Fruit fly (Drosophila melanogaster) whole organism, embryonic: Measurements from ENCODE around the gene Rab9Db.

Source experiments
- Ada2b ChIP-seq: fragments of 200-800 bp; sonication (Bioruptor generic); IDR thresholded peaks from 2 replicates; pipeline ENCODE4 v1.3.6; 2022; ENCODE audit warnings: missing biosample characterization, missing genetic modification characterization
- Atf3 ChIP-seq: fragments of 200-800 bp; sonication (Bioruptor generic); optimal IDR thresholded peaks from 3 replicates; lab custom pipeline; 2016; ENCODE audit warnings: missing biosample characterization, missing genetic modification characterization
- CG11723 ChIP-seq: fragments of 200-800 bp; sonication (Bioruptor generic); optimal IDR thresholded peaks from 2 replicates; lab custom pipeline; 2017; ENCODE audit warnings: missing biosample characterization, mild to moderate bottlenecking, missing genetic modification characterization
- CG12071 ChIP-seq: fragments of 200-800 bp; sonication (Bioruptor generic); optimal IDR thresholded peaks from 3 replicates; lab custom pipeline; 2018; ENCODE audit warnings: missing biosample characterization, mild to moderate bottlenecking, missing genetic modification characterization
- CG12219 ChIP-seq: fragments of 200-800 bp; sonication (Bioruptor generic); optimal IDR thresholded peaks from 3 replicates; lab custom pipeline; 2018; ENCODE audit warnings: missing biosample characterization, mild to moderate bottlenecking, missing genetic modification characterization
- CG1233 ChIP-seq: fragments of 200-800 bp; sonication (Bioruptor generic); optimal IDR thresholded peaks from 4 replicates; lab custom pipeline; 2018; ENCODE audit warnings: missing biosample characterization, mild to moderate bottlenecking, missing genetic modification characterization
- CG12769 ChIP-seq: fragments of 200-800 bp; sonication (Bioruptor generic); optimal IDR thresholded peaks from 2 replicates; lab custom pipeline; 2019; ENCODE audit warnings: missing biosample characterization, mild to moderate bottlenecking, missing genetic modification characterization, moderate library complexity
- CG12942 ChIP-seq: fragments of 200-800 bp; sonication (Bioruptor generic); optimal IDR thresholded peaks from 3 replicates; lab custom pipeline; 2016; ENCODE audit warnings: missing biosample characterization, missing genetic modification characterization
- CG13287 ChIP-seq: fragments of 200-800 bp; sonication (Bioruptor generic); IDR thresholded peaks from 2 replicates; pipeline ENCODE4 v1.3.6; 2022; ENCODE audit warnings: missing biosample characterization, missing genetic modification characterization; ENCODE audit not compliant: partially characterized antibody
- CG14965 ChIP-seq: fragments of 200-800 bp; sonication (Bioruptor generic); optimal IDR thresholded peaks from 2 replicates; lab custom pipeline; 2016; ENCODE audit warnings: missing biosample characterization, missing genetic modification characterization, borderline replicate concordance
- CG15601 ChIP-seq: fragments of 200-800 bp; sonication (Bioruptor generic); optimal IDR thresholded peaks from 3 replicates; lab custom pipeline; 2019; ENCODE audit warnings: missing biosample characterization, mild to moderate bottlenecking, missing genetic modification characterization, moderate library complexity
- CG3407 ChIP-seq: fragments of 200-800 bp; sonication (Bioruptor generic); optimal IDR thresholded peaks from 2 replicates; lab custom pipeline; 2018; ENCODE audit warnings: missing biosample characterization, mild to moderate bottlenecking, missing genetic modification characterization
- CG42726 ChIP-seq: fragments of 200-800 bp; sonication (Bioruptor generic); IDR thresholded peaks from 2 replicates; pipeline ENCODE4 v1.3.6; 2022; ENCODE audit warnings: missing biosample characterization, missing genetic modification characterization; ENCODE audit not compliant: partially characterized antibody
- CG4282 ChIP-seq: fragments of 200-800 bp; sonication (Bioruptor generic); optimal IDR thresholded peaks from 2 replicates; lab custom pipeline; 2016; ENCODE audit warnings: missing biosample characterization, missing genetic modification characterization
- CG4424 ChIP-seq: fragments of 200-800 bp; sonication (Bioruptor generic); optimal IDR thresholded peaks from 3 replicates; lab custom pipeline; 2016; ENCODE audit warnings: missing biosample characterization, missing genetic modification characterization
- CG6175 ChIP-seq: fragments of 200-800 bp; sonication (Bioruptor generic); IDR thresholded peaks from 3 replicates; pipeline ENCODE4 v1.3.6; 2022; ENCODE audit warnings: missing biosample characterization, missing genetic modification characterization
- CG7357 ChIP-seq: fragments of 200-800 bp; sonication (Bioruptor generic); IDR thresholded peaks from 3 replicates; pipeline ENCODE4 v1.3.6; 2022; ENCODE audit warnings: missing biosample characterization, missing genetic modification characterization
- CG9932 ChIP-seq: fragments of 200-800 bp; sonication (Bioruptor generic); IDR thresholded peaks from 2 replicates; pipeline ENCODE4 v1.3.6; 2022; ENCODE audit warnings: missing biosample characterization, missing genetic modification characterization
- CoRest ChIP-seq: fragments of 200-800 bp; sonication (Bioruptor generic); optimal IDR thresholded peaks from 3 replicates; lab custom pipeline; 2018; ENCODE audit warnings: missing biosample characterization, mild to moderate bottlenecking, missing genetic modification characterization, moderate library complexity
- Dad ChIP-seq: fragments of 200-800 bp; sonication (Bioruptor generic); optimal IDR thresholded peaks from 3 replicates; lab custom pipeline; 2016; ENCODE audit warnings: missing biosample characterization, missing genetic modification characterization
- Gsc ChIP-seq: fragments of 200-800 bp; sonication (Bioruptor generic); IDR thresholded peaks from 2 replicates; pipeline ENCODE4 v1.3.6; 2022; ENCODE audit warnings: missing biosample characterization, missing genetic modification characterization
- Hr78 ChIP-seq, 2 experiments: fragments of 200-800 bp in 1 of 2; fragments of >200 bp in 1 of 2; sonication (Bioruptor generic) in 1 of 2; optimal IDR thresholded peaks; 2 replicates each; lab custom pipeline; 2017 to 2019; ENCODE audit warnings: missing biosample characterization in 2 of 2, missing genetic modification characterization in 2 of 2, mild to moderate bottlenecking in 1 of 2, moderate library complexity in 1 of 2
- MBD-R2 ChIP-seq: fragments of 200-800 bp; sonication (Bioruptor generic); IDR thresholded peaks from 2 replicates; pipeline ENCODE4 v1.3.6; 2022; ENCODE audit warnings: missing biosample characterization, missing genetic modification characterization
- NC2α ChIP-seq: fragments of 200-800 bp; sonication (Bioruptor generic); optimal IDR thresholded peaks from 2 replicates; lab custom pipeline; 2016; ENCODE audit warnings: missing biosample characterization, missing genetic modification characterization
- NfI ChIP-seq: fragments of 200-800 bp; sonication (Bioruptor generic); optimal IDR thresholded peaks from 3 replicates; lab custom pipeline; 2018; ENCODE audit warnings: missing biosample characterization, mild to moderate bottlenecking, missing genetic modification characterization, moderate library complexity
- Ravus ChIP-seq: fragments of 200-800 bp; sonication (Bioruptor generic); IDR thresholded peaks from 2 replicates; pipeline ENCODE4 v1.3.6; 2022; ENCODE audit warnings: missing biosample characterization, missing genetic modification characterization
- Sry-δ ChIP-seq: fragments of 200-800 bp; sonication (Bioruptor generic); optimal IDR thresholded peaks from 2 replicates; lab custom pipeline; 2016; ENCODE audit warnings: missing biosample characterization, missing genetic modification characterization
- amos ChIP-seq: fragments of 200-800 bp; sonication (Bioruptor generic); IDR thresholded peaks from 2 replicates; pipeline ENCODE4 v1.3.6; 2022; ENCODE audit warnings: missing biosample characterization, missing genetic modification characterization; ENCODE audit not compliant: partially characterized antibody
- bcd ChIP-seq: fragments of 200-800 bp; sonication (Bioruptor generic); optimal IDR thresholded peaks from 2 replicates; lab custom pipeline; 2017; ENCODE audit warnings: missing biosample characterization, mild to moderate bottlenecking, missing genetic modification characterization
- chif ChIP-seq, 2 experiments: fragments of 200-800 bp; sonication (Bioruptor generic); optimal IDR thresholded peaks; 3 replicates each; lab custom pipeline; 2016; ENCODE audit warnings: missing biosample characterization in 2 of 2, missing genetic modification characterization in 2 of 2
- chn ChIP-seq: fragments of 200-800 bp; sonication (Bioruptor generic); optimal IDR thresholded peaks from 2 replicates; lab custom pipeline; 2016; ENCODE audit warnings: missing biosample characterization, missing genetic modification characterization
- dati ChIP-seq: fragments of 200-800 bp; sonication (Bioruptor generic); IDR thresholded peaks from 2 replicates; pipeline ENCODE4 v1.3.6; 2022; ENCODE audit warnings: missing biosample characterization, missing genetic modification characterization
- dimm ChIP-seq: fragments of 200-800 bp; sonication (Bioruptor generic); IDR thresholded peaks from 2 replicates; pipeline ENCODE4 v1.3.6; 2022; ENCODE audit warnings: missing biosample characterization, missing genetic modification characterization
- disco-r ChIP-seq: fragments of 200-800 bp; sonication (Bioruptor generic); optimal IDR thresholded peaks from 2 replicates; lab custom pipeline; 2016; ENCODE audit warnings: missing biosample characterization, missing genetic modification characterization
- dmrt11E ChIP-seq: fragments of 200-800 bp; sonication (Bioruptor generic); optimal IDR thresholded peaks from 3 replicates; lab custom pipeline; 2018; ENCODE audit warnings: missing biosample characterization, mild to moderate bottlenecking, missing genetic modification characterization, moderate library complexity
- dpn ChIP-seq, 2 experiments: fragments of 200-800 bp; sonication (Bioruptor generic); optimal IDR thresholded peaks; 3 replicates each; lab custom pipeline; 2016; ENCODE audit warnings: missing biosample characterization in 2 of 2, missing genetic modification characterization in 2 of 2
- ewg ChIP-seq: fragments of 200-800 bp; sonication (Bioruptor generic); optimal IDR thresholded peaks from 3 replicates; lab custom pipeline; 2017; ENCODE audit warnings: mild to moderate bottlenecking, missing biosample characterization, missing genetic modification reagents, missing genetic modification characterization
- fd96Cb ChIP-seq: fragments of 200-800 bp; sonication (Bioruptor generic); optimal IDR thresholded peaks from 2 replicates; lab custom pipeline; 2018; ENCODE audit warnings: missing biosample characterization, mild to moderate bottlenecking, missing genetic modification characterization, moderate library complexity
- gt ChIP-seq: fragments of 200-800 bp; sonication (Bioruptor generic); IDR thresholded peaks from 2 replicates; pipeline ENCODE4 v1.3.6; 2022; ENCODE audit warnings: missing biosample characterization, missing genetic modification characterization
- mam ChIP-seq: fragments of 200-800 bp; sonication (Bioruptor generic); optimal IDR thresholded peaks from 3 replicates; lab custom pipeline; 2016; ENCODE audit warnings: missing biosample characterization, missing genetic modification characterization
- otp ChIP-seq: fragments of 200-800 bp; sonication (Bioruptor generic); IDR thresholded peaks from 3 replicates; pipeline ENCODE4, ENCODE4 v1.3.6; 2022; ENCODE audit warnings: missing biosample characterization, missing genetic modification characterization
- shn ChIP-seq: fragments of 200-800 bp; sonication (Bioruptor generic); optimal IDR thresholded peaks from 3 replicates; lab custom pipeline; 2016; ENCODE audit warnings: missing biosample characterization, missing genetic modification characterization
- sima ChIP-seq: fragments of 200-800 bp; sonication (Bioruptor generic); optimal IDR thresholded peaks from 2 replicates; lab custom pipeline; 2016; ENCODE audit warnings: missing biosample characterization, missing genetic modification characterization
- sob ChIP-seq: fragments of 200-800 bp; sonication (Bioruptor generic); IDR thresholded peaks from 2 replicates; pipeline ENCODE4 v1.3.6; 2022; ENCODE audit warnings: missing biosample characterization, missing genetic modification characterization
- stc ChIP-seq: fragments of 200-800 bp; sonication (Bioruptor generic); IDR thresholded peaks from 2 replicates; pipeline ENCODE4 v1.3.6; 2022; ENCODE audit warnings: missing biosample characterization, missing genetic modification characterization
- tio ChIP-seq: fragments of 200-800 bp; sonication (Bioruptor generic); optimal IDR thresholded peaks from 2 replicates; lab custom pipeline; 2017; ENCODE audit warnings: missing biosample characterization, missing genetic modification characterization, inconsistent platforms
- trh ChIP-seq: fragments of 200-800 bp; sonication (Bioruptor generic); optimal IDR thresholded peaks from 2 replicates; lab custom pipeline; 2016; ENCODE audit warnings: missing biosample characterization, missing genetic modification characterization
- usp ChIP-seq: fragments of >200 bp; optimal IDR thresholded peaks from 2 replicates; lab custom pipeline; 2017; ENCODE audit warnings: missing biosample characterization, missing genetic modification characterization
- vfl ChIP-seq: fragments of 200-800 bp; sonication (Bioruptor generic); optimal IDR thresholded peaks from 2 replicates; lab custom pipeline; 2016; ENCODE audit warnings: missing biosample characterization, missing genetic modification characterization
- zfh1 ChIP-seq: fragments of 200-800 bp; sonication (Bioruptor generic); IDR thresholded peaks from 3 replicates; pipeline ENCODE4 v1.3.6; 2022; ENCODE audit warnings: missing biosample characterization, missing genetic modification characterization

The Rab9Db gene

DNA sequence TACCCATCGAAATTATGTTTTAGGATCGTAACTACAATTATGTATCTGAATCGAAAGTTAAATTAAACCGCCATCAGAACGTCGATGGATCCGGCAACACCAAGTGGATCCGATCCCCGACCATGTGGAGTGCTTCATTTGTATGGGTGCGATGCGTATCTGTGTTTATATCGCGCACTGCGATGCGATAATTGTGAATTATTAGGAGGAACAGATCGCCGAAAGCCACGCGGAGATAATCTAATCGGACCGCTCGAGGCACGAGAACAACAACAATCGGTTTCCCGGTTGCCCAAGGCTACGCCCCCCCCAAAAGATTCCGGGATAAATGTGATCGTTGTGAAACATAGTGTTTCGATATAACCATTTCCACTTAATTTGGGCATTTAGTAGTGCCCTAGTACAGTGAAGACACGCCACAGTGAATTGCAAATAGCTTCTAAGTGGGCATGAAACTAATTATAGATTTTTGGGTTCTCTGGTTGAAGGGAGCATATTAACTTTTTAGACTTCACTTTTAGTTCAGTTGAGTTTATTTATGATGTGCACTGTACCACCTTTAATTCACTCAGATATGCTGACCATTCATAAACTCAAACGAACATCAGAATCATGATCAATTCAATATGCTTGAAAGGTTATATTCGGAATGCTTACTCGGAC lies 22.6 kb downstream of the Rab9Db start (continued):
- TF ChIP-seq CG14965 (GFP tag; lab: Kevin White, UChicago) (no peak), CG6175 (GFP tag; lab: Robert Waterston, UW) (no peak), Atf3 (GFP tag; lab: Kevin White, UChicago) (no peak), CG13287 (GFP tag; lab: Robert Waterston, UW) (no peak), stc (GFP tag; lab: Robert Waterston, UW) (no peak), otp (GFP tag; lab: Robert Waterston, UW) (peak; percentile 64; the same call in 1 of the 3 replicates), disco-r (GFP tag; lab: Kevin White, UChicago) (peak; percentile 39), CG12071 (GFP tag; lab: Kevin White, UChicago) (peak; percentile 12), bcd (GFP tag; lab: Kevin White, UChicago) (peak; percentile 25), CG1233 (GFP tag; lab: Kevin White, UChicago) (peak; percentile 41), fd96Cb (tag; lab: Kevin White, UChicago) (peak; percentile 55), MBD-R2 (peak; percentile 26; the same call in 1 of the 2 replicates), Gsc (GFP tag; lab: Robert Waterston, UW) (peak; percentile 50; the same call in 1 of the 2 replicates), CG42726 (no peak), vfl (GFP tag; lab: Kevin White, UChicago) (no peak), gt (GFP tag; lab: Robert Waterston, UW) (no peak), sob (GFP tag; lab: Robert Waterston, UW) (peak; percentile 44; the same call in 1 of the 2 replicates), Dad (GFP tag; lab: Kevin White, UChicago) (peak; percentile 24), dati (GFP tag; lab: Robert Waterston, UW) (peak; percentile 62; the same call in 1 of the 2 replicates), CG15601 (tag; lab: Kevin White, UChicago) (no peak), dmrt11E (tag; lab: Kevin White, UChicago) (peak; percentile 21), Hr78 (GFP tag; optimal IDR thresholded peaks at IDR 0.05; lab: Kevin White, UChicago) (no peak), CG3407 (GFP tag; lab: Kevin White, UChicago) (no peak), sima (no peak), dpn (GFP tag; optimal IDR thresholded peaks at IDR 0.05; lab: Kevin White, UChicago) (peak; percentile 38 to 59), amos (GFP tag; lab: Robert Waterston, UW) (no peak), ewg (no peak), CoRest (tag; lab: Kevin White, UChicago) (peak; percentile 32), CG4282 (GFP tag; lab: Kevin White, UChicago) (peak; percentile 48), tio (GFP tag; lab: Kevin White, UChicago) (no peak), NC2α (GFP tag; lab: Kevin White, UChicago) (no peak), CG12769 (tag; lab: Kevin White, UChicago) (peak; percentile 80), chn (peak; percentile 50), Ravus (GFP tag; lab: Robert Waterston, UW) (no peak), CG12942 (GFP tag; lab: Kevin White, UChicago) (no peak), trh (GFP tag; lab: Kevin White, UChicago) (no peak), CG11723 (GFP tag; lab: Kevin White, UChicago) (no peak), shn (no peak), CG9932 (GFP tag; lab: Robert Waterston, UW) (peak; percentile 71), CG12219 (GFP tag; lab: Kevin White, UChicago) (peak; percentile 25), NfI (GFP tag; lab: Kevin White, UChicago) (peak; percentile 46), chif (GFP tag; optimal IDR thresholded peaks at IDR 0.05; lab: Kevin White, UChicago) (peak; percentile 43 to 45), usp (GFP tag; lab: Kevin White, UChicago) (no peak), Sry-δ (GFP tag; lab: Kevin White, UChicago) (peak; percentile 18), Ada2b (GFP tag; lab: Robert Waterston, UW) (peak; percentile 71), dimm (GFP tag; lab: Robert Waterston, UW) (no peak), CG4424 (peak; percentile 53), zfh1 (peak; percentile 75), mam (GFP tag; lab: Kevin White, UChicago) (peak; percentile 66), CG7357 (GFP tag; lab: Robert Waterston, UW) (no peak)
